Worm (Caenorhabditis elegans) whole organism, midembryonic: Measurements from ENCODE around the gene grd-12.

Experiments
- cog-1 ChIP-seq: sonication (generic microtip); optimal IDR thresholded peaks from 2 replicates; lab custom pipeline; 2016; ENCODE audit warnings: missing genetic modification characterization, missing compliant biosample characterization
- klf-2 ChIP-seq: fragments of 200-800 bp; sonication (Bioruptor generic); conservative IDR thresholded peaks from 2 replicates; pipeline ENCODE4 v1.3.6; 2022; ENCODE audit warnings: missing genetic modification reagents, missing genetic modification characterization, missing compliant biosample characterization
- ref-1 ChIP-seq: fragments of 200-800 bp; sonication (Bioruptor generic); conservative IDR thresholded peaks from 2 replicates; pipeline ENCODE4 v1.3.6; 2022; ENCODE audit warnings: missing genetic modification reagents, missing genetic modification characterization, missing compliant biosample characterization
- ztf-29 ChIP-seq: fragments of 200-800 bp; sonication (Bioruptor generic); IDR thresholded peaks from 2 replicates; pipeline ENCODE4 v1.3.6; 2022; ENCODE audit warnings: missing genetic modification reagents, missing genetic modification characterization, missing compliant biosample characterization

ce11 chrV:14936587-14936986 lies 41.7 kb upstream of the grd-12 start, which contains the start of gene C30G7.2:
- TF ChIP-seq klf-2 (GFP tag; lab: Robert Waterston, UW) (no peak), ref-1 (no peak), ztf-29 (no peak), cog-1 (tag; lab: Kevin White, UChicago) (no peak)
